Worm (Caenorhabditis elegans): ENCODE results near the gene clic-1.

clic-1 gene

ce11 chrV:7734909-7735308 lies at the start of gene clic-1:
clic-1 (minus strand) TSS chrV:7734911.
- no peak for TF ChIP-seq madf-8 (GFP tag; conservative IDR thresholded peaks at IDR 0.05)
- TF ChIP-seq lin-26 (GFP tag; IDR thresholded peaks at IDR 0.05): no peak
- peak in 1 of 3 experiments; percentile 86 for TF ChIP-seq lin-35 (GFP tag; optimal IDR thresholded peaks at IDR 0.05)
- no peak for TF ChIP-seq F22D6.2 (tag; optimal IDR thresholded peaks at IDR 0.05)
- TF ChIP-seq nhr-90 (tag; optimal IDR thresholded peaks at IDR 0.05): no peak
- TF ChIP-seq unc-62 (GFP tag; optimal IDR thresholded peaks at IDR 0.05): no peak
- TF ChIP-seq rec-8 (tag; optimal IDR thresholded peaks at IDR 0.05): no peak
- TF ChIP-seq ceh-40 (GFP tag; IDR thresholded peaks at IDR 0.05): no peak
- no peak for TF ChIP-seq C06A6.2 (GFP tag; conservative IDR thresholded peaks at IDR 0.05)
- TF ChIP-seq ztf-18 (tag; optimal IDR thresholded peaks at IDR 0.05): no peak
- TF ChIP-seq unc-130 (GFP tag; optimal IDR thresholded peaks at IDR 0.05): no peak
- TF ChIP-seq bed-1 (GFP tag; IDR thresholded peaks at IDR 0.05): no peak
- no peak for TF ChIP-seq pbrm-1 (GFP tag; IDR thresholded peaks at IDR 0.05)
- no peak for TF ChIP-seq pha-4 (tag; optimal IDR thresholded peaks at IDR 0.05)
- TF ChIP-seq let-526 (GFP tag; IDR thresholded peaks at IDR 0.05): no peak
- no peak for TF ChIP-seq egrh-3 (GFP tag; IDR thresholded peaks at IDR 0.05)
- no peak for TF ChIP-seq chd-7 (tag; optimal IDR thresholded peaks at IDR 0.05)
- TF ChIP-seq lag-1 (GFP tag; IDR thresholded peaks at IDR 0.05): no peak
- TF ChIP-seq hlh-12 (tag; optimal IDR thresholded peaks at IDR 0.05): no peak
- no peak for TF ChIP-seq ets-4 (GFP tag; optimal IDR thresholded peaks at IDR 0.05)
- TF ChIP-seq cebp-1 (GFP tag; IDR thresholded peaks at IDR 0.05): peak; percentile 69
- peak; percentile 94 for TF ChIP-seq cebp-1 (tag; optimal IDR thresholded peaks at IDR 0.05)
- no peak for TF ChIP-seq F55B11.4 (tag; optimal IDR thresholded peaks at IDR 0.05; ENCODE audit: borderline replicate concordance, insufficient read depth)
- TF ChIP-seq lsl-1 (GFP tag; optimal IDR thresholded peaks at IDR 0.05): no peak
- TF ChIP-seq rcor-1 (GFP tag; IDR thresholded peaks at IDR 0.05): no peak
- no peak for TF ChIP-seq K11D2.4 (GFP tag; IDR thresholded peaks at IDR 0.05)
- TF ChIP-seq F37B4.10 (GFP tag; IDR thresholded peaks at IDR 0.05): no peak
- TF ChIP-seq B0019.2 (GFP tag; conservative IDR thresholded peaks at IDR 0.05): no peak
- TF ChIP-seq F57C9.4 (tag; optimal IDR thresholded peaks at IDR 0.05): no peak
- no peak for TF ChIP-seq akir-1 (GFP tag; optimal IDR thresholded peaks at IDR 0.05)
- no peak for TF ChIP-seq mxl-1 (tag; optimal IDR thresholded peaks at IDR 0.05)
- no peak for TF ChIP-seq somi-1 (GFP tag; optimal IDR thresholded peaks at IDR 0.05)
- no peak for TF ChIP-seq Y79H2A.3 (GFP tag; conservative IDR thresholded peaks at IDR 0.05)
- no peak for TF ChIP-seq ccch-3 (GFP tag; optimal IDR thresholded peaks at IDR 0.05)
- no peak for TF ChIP-seq die-1 (tag; optimal IDR thresholded peaks at IDR 0.05)
- TF ChIP-seq nfyb-1 (GFP tag; IDR thresholded peaks at IDR 0.05): no peak
- TF ChIP-seq ZK185.1 (tag; optimal IDR thresholded peaks at IDR 0.05; ENCODE audit: poor library complexity, severe bottlenecking): no peak
- no peak for TF ChIP-seq ceh-58 (GFP tag; IDR thresholded peaks at IDR 0.05)
- peak; percentile 14; the same call in 1 of the 2 replicates for TF ChIP-seq hmg-1.2 (GFP tag; IDR thresholded peaks at IDR 0.05)
- TF ChIP-seq T07F8.4 (tag; optimal IDR thresholded peaks at IDR 0.05): no peak
- peak; percentile 62 for TF ChIP-seq dpl-1 (GFP tag; optimal IDR thresholded peaks at IDR 0.05)
- TF ChIP-seq egl-18 (GFP tag; IDR thresholded peaks at IDR 0.05): no peak
- TF ChIP-seq ztf-28 (GFP tag; IDR thresholded peaks at IDR 0.05): no peak
- peak; percentile 25 for TF ChIP-seq F23B12.7 (tag; optimal IDR thresholded peaks at IDR 0.05; ENCODE audit: insufficient read depth)
- TF ChIP-seq ztf-25 (GFP tag; IDR thresholded peaks at IDR 0.05): no peak
- TF ChIP-seq efl-1 (GFP tag; optimal IDR thresholded peaks at IDR 0.05): peak; percentile 82
- TF ChIP-seq repo-1 (tag; optimal IDR thresholded peaks at IDR 0.05): no peak
- TF ChIP-seq lin-40 (tag; optimal IDR thresholded peaks at IDR 0.05): no peak
- no peak for TF ChIP-seq D2030.7 (GFP tag; IDR thresholded peaks at IDR 0.05)
- no peak for TF ChIP-seq hmg-20 (GFP tag; IDR thresholded peaks at IDR 0.05)
